Fruit fly (Drosophila melanogaster): ENCODE data around the gene CG14434.

The CG14434 gene

DNA sequence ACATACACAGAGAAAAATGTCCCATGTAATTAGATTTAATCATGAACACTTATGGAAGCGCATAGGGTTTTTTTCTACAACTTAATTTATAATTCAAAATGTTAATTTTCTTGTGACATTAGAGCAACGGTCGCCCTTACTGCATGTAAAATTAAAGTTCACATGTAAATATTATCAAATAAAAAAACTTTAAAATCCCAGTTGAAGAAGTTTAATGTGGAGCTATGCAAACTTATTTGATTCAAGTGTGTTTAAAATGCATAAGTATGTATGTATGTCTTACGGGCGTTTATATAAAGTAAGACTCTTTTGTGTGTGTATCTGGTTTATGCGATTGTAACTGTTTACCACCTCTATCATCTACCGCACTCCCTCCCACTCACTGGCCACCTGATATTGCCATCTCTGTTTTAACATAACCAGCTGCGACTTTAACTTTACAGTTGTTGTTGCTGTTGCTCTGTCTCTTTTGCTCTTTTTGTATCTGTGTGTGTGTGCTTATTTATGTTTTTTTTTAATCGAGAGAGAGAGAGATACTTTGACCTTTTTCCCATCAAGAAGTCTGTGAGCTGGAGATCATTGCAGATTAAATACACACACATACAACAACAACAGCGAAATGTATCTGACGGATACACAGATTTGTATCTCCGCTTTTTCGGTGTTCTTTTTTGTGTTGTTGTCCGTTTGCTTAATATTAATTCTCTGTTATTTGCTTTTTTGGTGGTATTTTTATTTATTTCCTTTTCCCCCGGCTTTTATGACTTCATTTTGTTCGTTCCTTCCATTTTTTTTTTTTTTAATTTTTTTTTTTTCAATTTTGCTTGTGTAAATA lies 11.4 kb downstream of the CG14434 start (continued):
- TF ChIP-seq CG2129 (GFP tag; IDR thresholded peaks at IDR 0.05; ENCODE audit: partially characterized antibody) = no peak
- peak; percentile 52 for TF ChIP-seq E2f1 (GFP tag; IDR thresholded peaks at IDR 0.05)
- TF ChIP-seq grau (tag; optimal IDR thresholded peaks at IDR 0.05) = peak; percentile 93
- TF ChIP-seq ind (GFP tag; optimal IDR thresholded peaks at IDR 0.05) = peak; percentile 66
- peak; percentile 67 for TF ChIP-seq CG12236 (GFP tag; optimal IDR thresholded peaks at IDR 0.05)
- TF ChIP-seq NfI (GFP tag; optimal IDR thresholded peaks at IDR 0.05) = peak; percentile 89
- TF ChIP-seq lilli (GFP tag; optimal IDR thresholded peaks at IDR 0.05) = peak; percentile 82
- TF ChIP-seq CG7271 (tag; optimal IDR thresholded peaks at IDR 0.05) = no peak
- TF ChIP-seq z (GFP tag; IDR thresholded peaks at IDR 0.05) = no peak
- TF ChIP-seq CG12769 (tag; optimal IDR thresholded peaks at IDR 0.05) = no peak
- no peak; the same call in none of the 2 replicates for TF ChIP-seq Oaz (GFP tag; IDR thresholded peaks at IDR 0.05)
- TF ChIP-seq maf-S (GFP tag; optimal IDR thresholded peaks at IDR 0.05) = peak; percentile 71
- peak; percentile 78 for TF ChIP-seq CG12104 (GFP tag; optimal IDR thresholded peaks at IDR 0.05)
- peak; percentile 91 for TF ChIP-seq fd3F (GFP tag; optimal IDR thresholded peaks at IDR 0.05)
- no peak for TF ChIP-seq zen2 (GFP tag; IDR thresholded peaks at IDR 0.05; ENCODE audit: partially characterized antibody)
- TF ChIP-seq pita (GFP tag; optimal IDR thresholded peaks at IDR 0.05) = no peak
- TF ChIP-seq CG15601 (tag; optimal IDR thresholded peaks at IDR 0.05) = peak; percentile 92
- peak; percentile 67 for TF ChIP-seq CG8944 (GFP tag; optimal IDR thresholded peaks at IDR 0.05)
- TF ChIP-seq CG14965 (GFP tag; optimal IDR thresholded peaks at IDR 0.05; ENCODE audit: borderline replicate concordance) = no peak
- peak; percentile 63 for TF ChIP-seq wek (GFP tag; optimal IDR thresholded peaks at IDR 0.05)
- TF ChIP-seq CG12219 (GFP tag; optimal IDR thresholded peaks at IDR 0.05) = peak; percentile 64
- no peak for TF ChIP-seq CG9797 (GFP tag; optimal IDR thresholded peaks at IDR 0.05)
- no peak for TF ChIP-seq HmgD (GFP tag; optimal IDR thresholded peaks at IDR 0.05)
- peak; percentile 50 for TF ChIP-seq ab (GFP tag; optimal IDR thresholded peaks at IDR 0.05)
- peak; percentile 73 for TF ChIP-seq nau (GFP tag; optimal IDR thresholded peaks at IDR 0.05)
- peak; percentile 65 for TF ChIP-seq CG6254 (GFP tag; optimal IDR thresholded peaks at IDR 0.05)
- peak; percentile 92 for TF ChIP-seq PHDP (tag; optimal IDR thresholded peaks at IDR 0.05)
- peak; percentile 82 to 84 for TF ChIP-seq Pdp1 (GFP tag; optimal IDR thresholded peaks at IDR 0.05)
- TF ChIP-seq en (GFP tag; optimal IDR thresholded peaks at IDR 0.05) = peak; percentile 77
- TF ChIP-seq caup (GFP tag; optimal IDR thresholded peaks at IDR 0.05; ENCODE audit: severe bottlenecking) = peak; percentile 41
- TF ChIP-seq CG2202 (tag; optimal IDR thresholded peaks at IDR 0.05) = peak; percentile 80
- peak; percentile 67; the same call in 1 of the 2 replicates for TF ChIP-seq stc (GFP tag; IDR thresholded peaks at IDR 0.05)
- peak; percentile 29 for TF ChIP-seq CG10654 (GFP tag; optimal IDR thresholded peaks at IDR 0.05)
- TF ChIP-seq CG42726 (GFP tag; IDR thresholded peaks at IDR 0.05; ENCODE audit: partially characterized antibody) = no peak
- TF ChIP-seq Side (GFP tag; optimal IDR thresholded peaks at IDR 0.05) = peak; percentile 60
- peak; percentile 25 for TF ChIP-seq CG1792 (GFP tag; optimal IDR thresholded peaks at IDR 0.05)
- peak; percentile 29 for TF ChIP-seq CG15514 (GFP tag; optimal IDR thresholded peaks at IDR 0.05)
- TF ChIP-seq gsb (GFP tag; IDR thresholded peaks at IDR 0.05) = no peak
- TF ChIP-seq Opbp (GFP tag; IDR thresholded peaks at IDR 0.05; ENCODE audit: partially characterized antibody) = no peak
- TF ChIP-seq ci (GFP tag; IDR thresholded peaks at IDR 0.05) = peak; percentile 80
- peak; percentile 88 for TF ChIP-seq CG10366 (GFP tag; IDR thresholded peaks at IDR 0.05)
- TF ChIP-seq CG15269 (tag; optimal IDR thresholded peaks at IDR 0.05) = peak; percentile 96
- TF ChIP-seq CG2678 (tag; optimal IDR thresholded peaks at IDR 0.05) = peak; percentile 94
- TF ChIP-seq gcm2 (GFP tag; optimal IDR thresholded peaks at IDR 0.05) = peak; percentile 82
- TF ChIP-seq ap (GFP tag; IDR thresholded peaks at IDR 0.05) = peak; percentile 54
- peak; percentile 33; the same call in 1 of the 3 replicates for TF ChIP-seq gce (GFP tag; IDR thresholded peaks at IDR 0.05)
- TF ChIP-seq kay (GFP tag; optimal IDR thresholded peaks at IDR 0.05) = peak; percentile 77
- no peak for TF ChIP-seq Tbp (GFP tag; optimal IDR thresholded peaks at IDR 0.05)
